Fruit fly (Drosophila melanogaster): ENCODE measurements around the gene sl.

Gene sl

dm6 chrX:16403811-16404420, 53.8 kb downstream of the sl start (continued):
- peak; percentile 90 for TF ChIP-seq sob (GFP tag; IDR thresholded peaks at IDR 0.05)
- no peak for TF ChIP-seq Nf-YC (tag; optimal IDR thresholded peaks at IDR 0.05)
- TF ChIP-seq ro (GFP tag; IDR thresholded peaks at IDR 0.05), result no peak
- no peak for TF ChIP-seq Lim3 (GFP tag; IDR thresholded peaks at IDR 0.05)
- TF ChIP-seq en (GFP tag; optimal IDR thresholded peaks at IDR 0.05), result peak; percentile 15
- peak; percentile 81 for TF ChIP-seq HmgZ (tag; optimal IDR thresholded peaks at IDR 0.05)
- peak; percentile 70 for TF ChIP-seq sug (tag; optimal IDR thresholded peaks at IDR 0.05)
- no peak for TF ChIP-seq CG7963 (GFP tag; IDR thresholded peaks at IDR 0.05; ENCODE audit: partially characterized antibody)
- TF ChIP-seq CG9727 (GFP tag; optimal IDR thresholded peaks at IDR 0.05), result peak; percentile 75
- TF ChIP-seq CG3838 (GFP tag; optimal IDR thresholded peaks at IDR 0.05), result peak; percentile 8
- TF ChIP-seq CG14965 (GFP tag; optimal IDR thresholded peaks at IDR 0.05; ENCODE audit: borderline replicate concordance), result no peak
- TF ChIP-seq Kr (GFP tag; optimal IDR thresholded peaks at IDR 0.05), result no peak
- peak; percentile 47 for TF ChIP-seq CG31365 (tag; optimal IDR thresholded peaks at IDR 0.05)
- 0 out of 2 replicates have a peak, but pooled peaks have one; percentile 26 for TF ChIP-seq CG7372 (GFP tag; IDR thresholded peaks at IDR 0.05)
- peak; percentile 83 for TF ChIP-seq CG7556 (GFP tag; optimal IDR thresholded peaks at IDR 0.05)
- TF ChIP-seq usp (GFP tag; optimal IDR thresholded peaks at IDR 0.05), result no peak
- peak; percentile 53 for TF ChIP-seq tx (GFP tag; optimal IDR thresholded peaks at IDR 0.05)
- TF ChIP-seq ato (GFP tag; IDR thresholded peaks at IDR 0.05; ENCODE audit: partially characterized antibody), result no peak
- TF ChIP-seq nau (GFP tag; optimal IDR thresholded peaks at IDR 0.05), result no peak
- no peak for TF ChIP-seq btn (GFP tag; optimal IDR thresholded peaks at IDR 0.05)
- TF ChIP-seq CG32532 (GFP tag; IDR thresholded peaks at IDR 0.05), result peak; percentile 87
- no peak for TF ChIP-seq CG17912 (GFP tag; optimal IDR thresholded peaks at IDR 0.05)
- peak; percentile 86 for TF ChIP-seq dmrt99B (tag; optimal IDR thresholded peaks at IDR 0.05)
- no peak for TF ChIP-seq NK7.1 (GFP tag; optimal IDR thresholded peaks at IDR 0.05)
- peak; percentile 98 for TF ChIP-seq mirr (GFP tag; optimal IDR thresholded peaks at IDR 0.05)
- peak; percentile 55 for TF ChIP-seq CG9437 (GFP tag; optimal IDR thresholded peaks at IDR 0.05)
- TF ChIP-seq crp (GFP tag; optimal IDR thresholded peaks at IDR 0.05), result peak in 1 of 2 experiments; percentile 23
- peak; percentile 20 for TF ChIP-seq Ets97D (GFP tag; optimal IDR thresholded peaks at IDR 0.05)
- peak; percentile 65 for TF ChIP-seq CG43689 (GFP tag; IDR thresholded peaks at IDR 0.05)
- TF ChIP-seq CG34376 (GFP tag; optimal IDR thresholded peaks at IDR 0.05), result peak; percentile 96
- TF ChIP-seq CTCF (GFP tag; optimal IDR thresholded peaks at IDR 0.05), result no peak
- peak; percentile 48 for TF ChIP-seq schlank (tag; optimal IDR thresholded peaks at IDR 0.05)
- peak; percentile 67; the same call in 2 of the 3 replicates for TF ChIP-seq otp (GFP tag; IDR thresholded peaks at IDR 0.05)
- no peak for TF ChIP-seq tll (GFP tag; optimal IDR thresholded peaks at IDR 0.05)
- TF ChIP-seq gce (GFP tag; IDR thresholded peaks at IDR 0.05), result peak; percentile 46; the same call in 1 of the 3 replicates
- TF ChIP-seq vvl (GFP tag; IDR thresholded peaks at IDR 0.05), result peak; percentile 92
- no peak for TF ChIP-seq CG18764 (GFP tag; optimal IDR thresholded peaks at IDR 0.05)
- TF ChIP-seq CG8478 (optimal IDR thresholded peaks at IDR 0.05), result no peak
- TF ChIP-seq p53 (GFP tag; optimal IDR thresholded peaks at IDR 0.05), result no peak
- TF ChIP-seq CG11456 (GFP tag; IDR thresholded peaks at IDR 0.05), result peak; percentile 76
- peak; percentile 62 for TF ChIP-seq Chrac-16 (GFP tag; optimal IDR thresholded peaks at IDR 0.05)
- TF ChIP-seq peb (GFP tag; IDR thresholded peaks at IDR 0.05), result peak; percentile 65
- no peak for TF ChIP-seq Bgb (GFP tag; IDR thresholded peaks at IDR 0.05; ENCODE audit: partially characterized antibody)
- TF ChIP-seq Tbp (GFP tag; optimal IDR thresholded peaks at IDR 0.05), result no peak
- peak; percentile 18 for TF ChIP-seq zen (tag; optimal IDR thresholded peaks at IDR 0.05)
- no peak for TF ChIP-seq crol (GFP tag; IDR thresholded peaks at IDR 0.05)
- peak; percentile 87 for TF ChIP-seq Hmr (GFP tag; optimal IDR thresholded peaks at IDR 0.05)
- no peak for TF ChIP-seq Hmx (GFP tag; optimal IDR thresholded peaks at IDR 0.05)
- peak; percentile 91 for TF ChIP-seq CG2120 (GFP tag; optimal IDR thresholded peaks at IDR 0.05)
- TF ChIP-seq CG14860 (GFP tag; IDR thresholded peaks at IDR 0.05; ENCODE audit: partially characterized antibody), result no peak
- no peak for TF ChIP-seq Elba2 (GFP tag; optimal IDR thresholded peaks at IDR 0.05)

Measured in whole organism, embryonic.